Worm (Caenorhabditis elegans) whole organism, L2 larva: Measurements from ENCODE around the gene T25B6.3.

Experiments used
- C34F6.9 ChIP-seq: fragments of 150-350 bp; optimal IDR thresholded peaks from 2 replicates; lab custom pipeline; 2014; ENCODE audit warnings: missing biosample characterization, missing genetic modification characterization
- aly-2 ChIP-seq: fragments of 150-350 bp; optimal IDR thresholded peaks from 2 replicates; lab custom pipeline; 2014; ENCODE audit warnings: missing biosample characterization, missing genetic modification characterization
- ama-1 ChIP-seq: fragments of 150-350 bp; optimal IDR thresholded peaks from 2 replicates; lab custom pipeline; 2018; ENCODE audit warnings: inconsistent platforms
- blmp-1 ChIP-seq: sonication (generic microtip); optimal IDR thresholded peaks from 2 replicates; lab custom pipeline; 2017; ENCODE audit warnings: missing genetic modification characterization, mild to moderate bottlenecking, missing compliant biosample characterization, antibody characterized with exemption, moderate library complexity; ENCODE audit not compliant: insufficient read depth
- ceh-82 ChIP-seq: fragments of 150-350 bp; optimal IDR thresholded peaks from 2 replicates; lab custom pipeline; 2014; ENCODE audit warnings: missing biosample characterization, missing genetic modification characterization
- lin-13 ChIP-seq: fragments of 150-350 bp; optimal IDR thresholded peaks from 2 replicates; lab custom pipeline; 2014; ENCODE audit warnings: missing biosample characterization, missing genetic modification reagents, missing genetic modification characterization
- lin-39 ChIP-seq: fragments of 150-350 bp; optimal IDR thresholded peaks from 2 replicates; lab custom pipeline; 2014; ENCODE audit warnings: missing biosample characterization, missing genetic modification reagents, missing genetic modification characterization
- lsy-2 ChIP-seq, 2 experiments: fragments of 150-350 bp in 1 of 2; sonication (generic microtip) in 1 of 2; optimal IDR thresholded peaks; 2 replicates each; lab custom pipeline; 2014 to 2017; ENCODE audit warnings: missing biosample characterization in 2 of 2, missing genetic modification characterization in 2 of 2
- mab-5 ChIP-seq: fragments of 150-350 bp; optimal IDR thresholded peaks from 2 replicates; lab custom pipeline; 2014; ENCODE audit warnings: missing biosample characterization, missing genetic modification characterization
- nhr-11 ChIP-seq: fragments of 150-350 bp; optimal IDR thresholded peaks from 2 replicates; lab custom pipeline; 2014; ENCODE audit warnings: missing biosample characterization, missing genetic modification characterization
- nhr-129 ChIP-seq: fragments of 150-350 bp; optimal IDR thresholded peaks from 2 replicates; lab custom pipeline; 2014; ENCODE audit warnings: missing biosample characterization, missing genetic modification characterization
- nhr-77 ChIP-seq: fragments of 150-350 bp; optimal IDR thresholded peaks from 2 replicates; lab custom pipeline; 2014; ENCODE audit warnings: missing biosample characterization, missing genetic modification characterization
- sma-3 ChIP-seq: sonication (generic microtip); optimal IDR thresholded peaks from 2 replicates; lab custom pipeline; 2016; ENCODE audit warnings: missing genetic modification reagents, missing genetic modification characterization, missing compliant biosample characterization
- snpc-4 ChIP-seq: fragments of 150-350 bp; optimal IDR thresholded peaks from 2 replicates; lab custom pipeline; 2014; ENCODE audit warnings: missing biosample characterization, missing genetic modification characterization
- unc-62 ChIP-seq: fragments of 150-350 bp; optimal IDR thresholded peaks from 2 replicates; lab custom pipeline; 2014; ENCODE audit warnings: missing biosample characterization, missing genetic modification reagents, missing genetic modification characterization

T25B6.3 gene

ce11 chrX:9069070-9069469, 41.7 kb downstream of the T25B6.3 start:
- TF ChIP-seq nhr-129 (peak; percentile 50), lin-39 (tag; lab: Kevin White, UChicago) (no peak), aly-2 (no peak), lin-13 (GFP tag; lab: Kevin White, UChicago) (no peak), C34F6.9 (tag; lab: Kevin White, UChicago) (peak; percentile 43), mab-5 (tag; lab: Kevin White, UChicago) (no peak)

- no peak for TF ChIP-seq ceh-82 (tag; lab: Kevin White, UChicago)
Observed at ce11 chrX:9074497-9074896, 47.1 kb downstream of the T25B6.3 start.

- TF ChIP-seq lsy-2 (tag; optimal IDR thresholded peaks at IDR 0.05; lab: Kevin White, UChicago): no peak
- TF ChIP-seq unc-62 (GFP tag; lab: Kevin White, UChicago): no peak
- no peak for TF ChIP-seq sma-3
- no peak for TF ChIP-seq nhr-129
- TF ChIP-seq C34F6.9 (tag; lab: Kevin White, UChicago): no peak
- no peak for TF ChIP-seq snpc-4 (tag; lab: Kevin White, UChicago)
- no peak for TF ChIP-seq nhr-77 (tag; lab: Kevin White, UChicago)
- no peak for TF ChIP-seq ama-1 (lab: Kevin White, UChicago)
- TF ChIP-seq lin-39 (tag; lab: Kevin White, UChicago): no peak
- no peak for TF ChIP-seq blmp-1 (tag; lab: Kevin White, UChicago)
- TF ChIP-seq nhr-11 (tag; lab: Kevin White, UChicago): no peak
- TF ChIP-seq, all 48 proteins: peak for 0
Observed at ce11 chrX:9076886-9077285, 49.5 kb downstream of the T25B6.3 start, which contains the start of gene F47E1.1. F47E1.1 (plus strand) TSS chrX:9077186.
